Fruit fly (Drosophila melanogaster): ENCODE measurements around the gene CG18823.
A peak's percentile ranks its signal among the peaks of the same experiment; 100 is the strongest.

CG18823 gene

DNA sequence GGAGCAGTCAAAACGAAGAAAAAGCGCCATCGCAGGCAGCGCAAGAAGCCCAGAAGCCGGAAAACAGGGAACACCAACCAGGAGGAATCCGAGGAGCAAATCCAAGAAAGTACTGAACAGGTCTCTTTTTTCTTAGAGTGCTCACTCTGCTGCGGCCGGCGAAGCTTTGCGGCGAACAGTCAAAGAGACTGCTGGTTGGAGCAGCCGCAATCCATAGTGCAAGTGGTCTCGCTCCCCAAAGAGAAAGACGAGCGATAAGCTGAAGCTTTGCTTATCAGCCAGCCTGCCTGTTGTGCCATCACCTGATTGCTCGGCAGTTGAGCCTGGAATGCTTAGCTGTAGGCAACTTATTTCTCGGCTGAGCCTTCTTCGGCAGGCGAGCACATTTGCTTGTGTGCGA is 40.9 kb downstream of the CG18823 start, which contains the start of gene CG14630:
CG14630 (plus strand) TSS at position 301 of the 400 bp plus-strand sequence.
- TF ChIP-seq dsx (GFP tag; optimal IDR thresholded peaks at IDR 0.05; ENCODE audit: poor library complexity, severe bottlenecking) (no peak), CG8319 (GFP tag; optimal IDR thresholded peaks at IDR 0.05) (no peak), Met (GFP tag; optimal IDR thresholded peaks at IDR 0.05) (no peak), CG6276 (GFP tag; optimal IDR thresholded peaks at IDR 0.05) (no peak), CG4318 (GFP tag; optimal IDR thresholded peaks at IDR 0.05) (no peak), CG6854 (GFP tag; optimal IDR thresholded peaks at IDR 0.05) (no peak), Ets96B (tag; optimal IDR thresholded peaks at IDR 0.05) (no peak), Hr39 (GFP tag; optimal IDR thresholded peaks at IDR 0.05) (no peak)

- TF ChIP-seq vri (GFP tag; optimal IDR thresholded peaks at IDR 0.05) (no peak), CG6854 (GFP tag; optimal IDR thresholded peaks at IDR 0.05) (no peak), esn (GFP tag; optimal IDR thresholded peaks at IDR 0.05) (peak; percentile 25), CG11294 (GFP tag; IDR thresholded peaks at IDR 0.05) (no peak), CG1621 (tag; optimal IDR thresholded peaks at IDR 0.05) (peak; percentile 56), acj6 (GFP tag; optimal IDR thresholded peaks at IDR 0.05) (no peak), Met (GFP tag; optimal IDR thresholded peaks at IDR 0.05) (no peak), svp (GFP tag) (peak; percentile 66), fd59A (GFP tag; optimal IDR thresholded peaks at IDR 0.05) (no peak), dsx (GFP tag; optimal IDR thresholded peaks at IDR 0.05; ENCODE audit: poor library complexity, severe bottlenecking) (no peak), Eip78C (GFP tag) (peak; percentile 25), CG16779 (tag; optimal IDR thresholded peaks at IDR 0.05) (no peak), CG9139 (GFP tag; optimal IDR thresholded peaks at IDR 0.05) (no peak), CG3919 (GFP tag; optimal IDR thresholded peaks at IDR 0.05) (peak; percentile 21), CG34406 (GFP tag; optimal IDR thresholded peaks at IDR 0.05) (no peak), Sox14 (GFP tag; optimal IDR thresholded peaks at IDR 0.05) (peak; percentile 6), CG31627 (GFP tag; optimal IDR thresholded peaks at IDR 0.05) (peak; percentile 39), CG3032 (tag; optimal IDR thresholded peaks at IDR 0.05) (peak; percentile 5), CG4318 (GFP tag; optimal IDR thresholded peaks at IDR 0.05) (no peak), CG15336 (GFP tag; IDR thresholded peaks at IDR 0.05) (no peak), CG11902 (GFP tag; optimal IDR thresholded peaks at IDR 0.05) (no peak), fkh (GFP tag; optimal IDR thresholded peaks at IDR 0.05) (no peak), CG10669 (GFP tag; optimal IDR thresholded peaks at IDR 0.05) (no peak), lz (GFP tag; optimal IDR thresholded peaks at IDR 0.05) (peak; percentile 4), CG8119 (GFP tag; IDR thresholded peaks at IDR 0.05) (no peak), cyc (GFP tag; optimal IDR thresholded peaks at IDR 0.05) (peak; percentile 18), topi (GFP tag; optimal IDR thresholded peaks at IDR 0.05) (peak; percentile 23), fd85E (GFP tag; optimal IDR thresholded peaks at IDR 0.05) (no peak), Hr39 (GFP tag; optimal IDR thresholded peaks at IDR 0.05) (no peak), Lpt (GFP tag; optimal IDR thresholded peaks at IDR 0.05) (no peak)
Measured at dm6 chrX:1033066-1033465, 42.7 kb downstream of the CG18823 start.
